Worm (Caenorhabditis elegans) whole organism, L2 larva: ENCODE results near the gene ugt-52.

Experiments used
- C34F6.9 ChIP-seq: fragments of 150-350 bp; optimal IDR thresholded peaks from 2 replicates; lab custom pipeline; 2014; ENCODE audit warnings: missing biosample characterization, missing genetic modification characterization
- dmd-4 ChIP-seq: sonication (generic microtip); optimal IDR thresholded peaks from 2 replicates; lab custom pipeline; 2017; ENCODE audit warnings: missing biosample characterization, missing genetic modification characterization
- gmeb-1 ChIP-seq: fragments of 150-350 bp; optimal IDR thresholded peaks from 2 replicates; lab custom pipeline; 2014; ENCODE audit warnings: missing biosample characterization, missing genetic modification characterization
- lsy-2 ChIP-seq, 2 experiments: fragments of 150-350 bp in 1 of 2; sonication (generic microtip) in 1 of 2; optimal IDR thresholded peaks; 2 replicates each; lab custom pipeline; 2014 to 2017; ENCODE audit warnings: missing biosample characterization in 2 of 2, missing genetic modification characterization in 2 of 2
- nhr-10 ChIP-seq: sonication (generic microtip); optimal IDR thresholded peaks from 2 replicates; lab custom pipeline; 2017; ENCODE audit warnings: missing biosample characterization, missing genetic modification characterization
- snpc-4 ChIP-seq: fragments of 150-350 bp; optimal IDR thresholded peaks from 2 replicates; lab custom pipeline; 2014; ENCODE audit warnings: missing biosample characterization, missing genetic modification characterization
- unc-62 ChIP-seq: fragments of 150-350 bp; optimal IDR thresholded peaks from 2 replicates; lab custom pipeline; 2014; ENCODE audit warnings: missing biosample characterization, missing genetic modification reagents, missing genetic modification characterization

Gene ugt-52

ce11 chrIV:833517-833916 is 54.9 kb downstream of the ugt-52 start:
- TF ChIP-seq lsy-2 (tag; optimal IDR thresholded peaks at IDR 0.05; lab: Kevin White, UChicago) (peak in 1 of 2 experiments; percentile 1), unc-62 (GFP tag; lab: Kevin White, UChicago) (no peak), nhr-10 (tag; lab: Kevin White, UChicago) (no peak), C34F6.9 (tag; lab: Kevin White, UChicago) (peak; percentile 20), gmeb-1 (tag; lab: Kevin White, UChicago) (no peak), dmd-4 (tag; lab: Kevin White, UChicago) (no peak), snpc-4 (tag; lab: Kevin White, UChicago) (no peak)
- TF ChIP-seq, all 48 proteins: peak for 2
